Worm (Caenorhabditis elegans) whole organism, L4 larva: Measurements from ENCODE around the gene epn-1.

Source experiments
- F26F4.8 ChIP-seq: fragments of 200-800 bp; sonication (Bioruptor generic); conservative IDR thresholded peaks from 2 replicates; pipeline ENCODE4 v1.3.6; 2022; ENCODE audit warnings: missing genetic modification characterization, missing compliant biosample characterization
- F37D6.2 ChIP-seq: sonication (generic microtip); optimal IDR thresholded peaks from 2 replicates; lab custom pipeline; 2016; ENCODE audit warnings: mild to moderate bottlenecking, missing genetic modification characterization, missing compliant biosample characterization
- F44E2.7 ChIP-seq: fragments of 200-800 bp; sonication (Bioruptor generic); IDR thresholded peaks from 2 replicates; pipeline ENCODE4 v2.1.2; 2022; ENCODE audit warnings: missing genetic modification characterization, missing compliant biosample characterization
- Y48G9A.11 ChIP-seq: fragments of 200-800 bp; sonication (Bioruptor generic); IDR thresholded peaks from 2 replicates; pipeline ENCODE4 v1.3.6; 2022; ENCODE audit warnings: missing genetic modification reagents, missing genetic modification characterization, missing compliant biosample characterization
- Y5F2A.4 ChIP-seq: fragments of 200-800 bp; sonication (Bioruptor generic); optimal IDR thresholded peaks from 2 replicates; lab custom pipeline; 2018; ENCODE audit warnings: mild to moderate bottlenecking, missing genetic modification characterization, missing compliant biosample characterization
- ZK337.2 ChIP-seq: fragments of 200-800 bp; sonication (Bioruptor generic); IDR thresholded peaks from 2 replicates; pipeline ENCODE4 v1.3.6; 2022; ENCODE audit warnings: missing genetic modification reagents, missing genetic modification characterization, missing compliant biosample characterization
- aha-1 ChIP-seq: fragments of 150-350 bp; peaks from one replicate; lab custom pipeline; 2014; ENCODE audit warnings: missing biosample characterization, missing genetic modification characterization
- ama-1 ChIP-seq: fragments of 150-350 bp; optimal IDR thresholded peaks from 2 replicates; lab custom pipeline; 2014; ENCODE audit warnings: inconsistent platforms, mixed read lengths
- arid-1 ChIP-seq: fragments of 200-800 bp; sonication (Bioruptor generic); conservative IDR thresholded peaks from 2 replicates; pipeline ENCODE4 v1.3.6; 2022; ENCODE audit warnings: missing genetic modification reagents, missing genetic modification characterization, missing compliant biosample characterization
- attf-4 ChIP-seq: sonication (generic microtip); optimal IDR thresholded peaks from 3 replicates; lab custom pipeline; 2017; ENCODE audit warnings: missing biosample characterization, missing genetic modification characterization
- ceh-20 ChIP-seq: fragments of 200-800 bp; sonication (Bioruptor generic); IDR thresholded peaks from 2 replicates; pipeline ENCODE4 v1.3.6; 2022; ENCODE audit warnings: missing genetic modification reagents, missing genetic modification characterization, missing compliant biosample characterization
- ceh-44 ChIP-seq: fragments of 200-800 bp; sonication (Bioruptor generic); IDR thresholded peaks from 2 replicates; pipeline ENCODE4 v1.3.6; 2022; ENCODE audit warnings: missing genetic modification reagents, missing genetic modification characterization, missing compliant biosample characterization
- daf-12 ChIP-seq: fragments of 150-350 bp; optimal IDR thresholded peaks from 2 replicates; lab custom pipeline; 2014; ENCODE audit warnings: missing biosample characterization, missing genetic modification reagents, missing genetic modification characterization
- daf-8 ChIP-seq: fragments of 200-800 bp; sonication (Bioruptor generic); IDR thresholded peaks from 2 replicates; pipeline ENCODE4 v1.3.6; 2022; ENCODE audit warnings: missing genetic modification characterization, missing compliant biosample characterization
- dmd-6 ChIP-seq: fragments of 200-800 bp; sonication (Bioruptor generic); IDR thresholded peaks from 2 replicates; pipeline ENCODE4 v1.3.6; 2022; ENCODE audit warnings: missing genetic modification reagents, missing genetic modification characterization, missing compliant biosample characterization
- dpl-1 ChIP-seq: fragments of 150-350 bp; optimal IDR thresholded peaks from 2 replicates; lab custom pipeline; 2014; ENCODE audit warnings: missing biosample characterization, missing genetic modification reagents, missing genetic modification characterization
- duxl-1 ChIP-seq: sonication (generic microtip); optimal IDR thresholded peaks from 2 replicates; lab custom pipeline; 2016; ENCODE audit warnings: mild to moderate bottlenecking, missing genetic modification characterization, moderate library complexity, missing compliant biosample characterization; ENCODE audit not compliant: poor library complexity
- dve-1 ChIP-seq: sonication (generic microtip); optimal IDR thresholded peaks from 2 replicates; lab custom pipeline; 2017; ENCODE audit warnings: antibody characterized with exemption, mild to moderate bottlenecking, missing genetic modification characterization, missing compliant biosample characterization; ENCODE audit not compliant: insufficient read depth
- egl-27 ChIP-seq: sonication (generic microtip); optimal IDR thresholded peaks from 3 replicates; lab custom pipeline; 2017; ENCODE audit warnings: missing biosample characterization, missing genetic modification reagents, missing genetic modification characterization
- fkh-10 ChIP-seq: fragments of 150-350 bp; optimal IDR thresholded peaks from 2 replicates; lab custom pipeline; 2014; ENCODE audit warnings: missing biosample characterization, missing genetic modification reagents, missing genetic modification characterization
- fos-1 ChIP-seq: fragments of 150-350 bp; optimal IDR thresholded peaks from 2 replicates; lab custom pipeline; 2014; ENCODE audit warnings: missing biosample characterization, missing genetic modification characterization
- gei-8 ChIP-seq: fragments of 200-800 bp; sonication (Bioruptor generic); optimal IDR thresholded peaks from 2 replicates; lab custom pipeline; 2018; ENCODE audit warnings: mild to moderate bottlenecking, missing genetic modification characterization, missing compliant biosample characterization
- hlh-11 ChIP-seq: fragments of 200-800 bp; sonication (Bioruptor generic); optimal IDR thresholded peaks from 2 replicates; lab custom pipeline; 2018; ENCODE audit warnings: mild to moderate bottlenecking, missing genetic modification characterization, missing compliant biosample characterization
- hlh-30 ChIP-seq: sonication (generic microtip); optimal IDR thresholded peaks from 2 replicates; lab custom pipeline; 2017; ENCODE audit warnings: antibody characterized with exemption, mild to moderate bottlenecking, missing genetic modification characterization, missing compliant biosample characterization; ENCODE audit not compliant: insufficient read depth
- hmg-1.1 ChIP-seq: fragments of 200-800 bp; sonication (Bioruptor generic); IDR thresholded peaks from 2 replicates; pipeline ENCODE4 v1.3.6; 2022; ENCODE audit warnings: missing genetic modification reagents, missing genetic modification characterization, missing compliant biosample characterization
- lim-7 ChIP-seq: fragments of 200-800 bp; sonication (Bioruptor generic); IDR thresholded peaks from 2 replicates; pipeline ENCODE4 v1.3.6; 2022; ENCODE audit warnings: missing genetic modification characterization, missing compliant biosample characterization
- lin-1 ChIP-seq: fragments of 200-800 bp; sonication (Bioruptor generic); IDR thresholded peaks from 2 replicates; pipeline ENCODE4 v1.3.6; 2022; ENCODE audit warnings: missing genetic modification reagents, missing genetic modification characterization, missing compliant biosample characterization
- lin-13 ChIP-seq: fragments of 150-350 bp; optimal IDR thresholded peaks from 2 replicates; lab custom pipeline; 2014; ENCODE audit warnings: missing biosample characterization, missing genetic modification reagents, missing genetic modification characterization
- lin-29 ChIP-seq: fragments of 200-800 bp; sonication (Bioruptor generic); IDR thresholded peaks from 2 replicates; pipeline ENCODE4 v1.3.6; 2022; ENCODE audit warnings: missing genetic modification reagents, missing genetic modification characterization, missing compliant biosample characterization
- lin-38 ChIP-seq: fragments of 200-800 bp; sonication (Bioruptor generic); IDR thresholded peaks from 2 replicates; pipeline ENCODE4 v1.3.6; 2022; ENCODE audit warnings: missing genetic modification reagents, missing genetic modification characterization, missing compliant biosample characterization
- lin-39 ChIP-seq: fragments of 150-350 bp; optimal IDR thresholded peaks from 2 replicates; lab custom pipeline; 2014; ENCODE audit warnings: missing biosample characterization, missing genetic modification reagents, missing genetic modification characterization
- lir-3 ChIP-seq: sonication (generic microtip); optimal IDR thresholded peaks from 2 replicates; lab custom pipeline; 2016; ENCODE audit warnings: mild to moderate bottlenecking, missing genetic modification characterization, missing compliant biosample characterization
- mxl-2 ChIP-seq: fragments of 200-800 bp; sonication (Bioruptor generic); conservative IDR thresholded peaks from 2 replicates; pipeline ENCODE4 v1.3.6; 2022; ENCODE audit warnings: missing genetic modification reagents, missing genetic modification characterization, missing compliant biosample characterization
- nhr-111 ChIP-seq: fragments of 200-800 bp; sonication (Bioruptor generic); optimal IDR thresholded peaks from 2 replicates; lab custom pipeline; 2018; ENCODE audit warnings: mild to moderate bottlenecking, missing genetic modification characterization, missing compliant biosample characterization
- nhr-237 ChIP-seq: sonication (generic microtip); optimal IDR thresholded peaks from 2 replicates; lab custom pipeline; 2017; ENCODE audit warnings: missing biosample characterization, missing genetic modification characterization
- nhr-25 ChIP-seq: sonication (generic microtip); optimal IDR thresholded peaks from 2 replicates; lab custom pipeline; 2017; ENCODE audit warnings: missing genetic modification characterization, mild to moderate bottlenecking, missing compliant biosample characterization, antibody characterized with exemption, moderate library complexity, borderline replicate concordance; ENCODE audit not compliant: insufficient read depth
- nhr-42 ChIP-seq: fragments of 200-800 bp; sonication (Bioruptor generic); IDR thresholded peaks from 2 replicates; pipeline ENCODE4 v1.3.6; 2022; ENCODE audit warnings: missing genetic modification characterization, missing compliant biosample characterization
- nhr-6 ChIP-seq: fragments of 150-350 bp; optimal IDR thresholded peaks from 2 replicates; lab custom pipeline; 2014; ENCODE audit warnings: missing biosample characterization, missing genetic modification characterization
- nhr-76 ChIP-seq: fragments of 150-350 bp; optimal IDR thresholded peaks from 2 replicates; lab custom pipeline; 2014; ENCODE audit warnings: missing biosample characterization, missing genetic modification characterization
- pha-4 ChIP-seq, 2 experiments: fragments of 150-350 bp in 1 of 2; fragments of 200-800 bp in 1 of 2; sonication (Bioruptor generic) in 1 of 2; IDR thresholded peaks in 1 of 2; optimal IDR thresholded peaks in 1 of 2; 2 replicates each; pipeline versions ENCODE4 v1.3.6 to Lab custom; 2014 to 2022; ENCODE audit warnings: missing genetic modification characterization in 2 of 2, missing genetic modification reagents in 2 of 2, missing biosample characterization in 1 of 2, missing compliant biosample characterization in 1 of 2
- rbr-2 ChIP-seq: sonication (generic microtip); optimal IDR thresholded peaks from 2 replicates; lab custom pipeline; 2016; ENCODE audit warnings: missing genotype, missing genetic modification characterization, missing compliant biosample characterization
- saeg-2 ChIP-seq: fragments of 200-800 bp; sonication (Bioruptor generic); IDR thresholded peaks from 2 replicates; pipeline ENCODE4 v1.3.6; 2022; ENCODE audit warnings: missing genetic modification reagents, missing genetic modification characterization, missing compliant biosample characterization
- sdz-12 ChIP-seq: fragments of 200-800 bp; sonication (Bioruptor generic); optimal IDR thresholded peaks from 2 replicates; lab custom pipeline; 2018; ENCODE audit warnings: mild to moderate bottlenecking, missing genetic modification characterization, missing compliant biosample characterization
- set-16 ChIP-seq: fragments of 200-800 bp; sonication (Bioruptor generic); IDR thresholded peaks from 2 replicates; pipeline ENCODE4 v1.3.6; 2022; ENCODE audit warnings: missing genetic modification reagents, missing genetic modification characterization, missing compliant biosample characterization
- unc-39 ChIP-seq: sonication (generic microtip); optimal IDR thresholded peaks from 2 replicates; lab custom pipeline; 2017; ENCODE audit warnings: missing biosample characterization, missing genetic modification characterization
- vab-7 ChIP-seq: fragments of 200-800 bp; sonication (Bioruptor generic); IDR thresholded peaks from 2 replicates; pipeline ENCODE4 v1.3.6; 2022; ENCODE audit warnings: missing genetic modification reagents, missing genetic modification characterization, missing compliant biosample characterization
- zfp-2 ChIP-seq: sonication (generic microtip); optimal IDR thresholded peaks from 2 replicates; lab custom pipeline; 2016; ENCODE audit warnings: mild to moderate bottlenecking, missing genetic modification characterization, missing compliant biosample characterization
- zfp-3 ChIP-seq: fragments of 200-800 bp; sonication (Bioruptor generic); conservative IDR thresholded peaks from 2 replicates; pipeline ENCODE4 v1.3.6; 2022; ENCODE audit warnings: missing genetic modification reagents, missing genetic modification characterization, missing compliant biosample characterization
- ztf-11 ChIP-seq: fragments of 150-350 bp; optimal IDR thresholded peaks from 2 replicates; lab custom pipeline; 2014; ENCODE audit warnings: missing biosample characterization, missing genetic modification characterization
- ztf-7 ChIP-seq: fragments of 150-350 bp; optimal IDR thresholded peaks from 2 replicates; lab custom pipeline; 2014; ENCODE audit warnings: missing biosample characterization, missing genetic modification characterization

epn-1 gene

DNA sequence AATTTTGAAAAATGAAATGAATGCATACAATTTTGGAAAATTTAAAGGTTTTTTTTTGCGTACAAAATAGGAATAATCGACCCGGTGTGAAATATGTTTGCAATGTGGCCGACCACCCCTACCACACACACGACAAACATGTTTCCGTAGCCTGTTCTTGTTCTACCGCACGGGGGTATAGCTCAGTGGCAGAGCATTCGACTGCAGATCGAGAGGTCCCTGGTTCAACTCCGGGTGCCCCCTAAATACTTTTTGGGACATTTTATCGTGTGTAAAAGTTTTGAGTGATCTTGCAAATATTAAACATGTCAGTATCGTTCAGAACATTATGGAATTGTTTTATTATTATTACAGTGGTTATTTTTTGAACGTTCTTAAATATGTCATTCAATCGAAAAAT lies 13.6 kb downstream of the epn-1 start:
- TF ChIP-seq sdz-12 (no peak), set-16 (GFP tag; lab: Robert Waterston, UW) (no peak; the same call in 1 of the 2 replicates), dpl-1 (GFP tag; lab: Kevin White, UChicago) (no peak), egl-27 (tag; lab: Kevin White, UChicago) (no peak), daf-8 (no peak), vab-7 (peak; percentile 83), lin-39 (tag; lab: Kevin White, UChicago) (no peak), zfp-3 (GFP tag; lab: Robert Waterston, UW) (peak; percentile 66), ztf-7 (tag; lab: Kevin White, UChicago) (peak; percentile 35), unc-39 (tag; lab: Kevin White, UChicago) (no peak), mxl-2 (peak; percentile 73; the same call in 1 of the 2 replicates), rbr-2 (peak; percentile 62), zfp-2 (tag; lab: Kevin White, UChicago) (no peak), F37D6.2 (peak; percentile 36), ceh-20 (GFP tag; lab: Robert Waterston, UW) (peak; percentile 67), fkh-10 (no peak), duxl-1 (tag; lab: Kevin White, UChicago) (peak; percentile 68), nhr-76 (tag; lab: Kevin White, UChicago) (no peak), ZK337.2 (GFP tag; lab: Robert Waterston, UW) (peak; percentile 30; the same call in 1 of the 2 replicates), F26F4.8 (GFP tag; lab: Robert Waterston, UW) (peak; percentile 80), lin-1 (0 out of 2 replicates have a peak, but pooled peaks have one; percentile 54), Y5F2A.4 (GFP tag; lab: Kevin White, UChicago) (peak; percentile 62), arid-1 (peak; percentile 79), gei-8 (GFP tag; lab: Kevin White, UChicago) (peak; percentile 40), saeg-2 (GFP tag; lab: Robert Waterston, UW) (peak; percentile 86), hlh-30 (tag; lab: Kevin White, UChicago) (peak; percentile 43), daf-12 (no peak), Y48G9A.11 (GFP tag; lab: Robert Waterston, UW) (0 out of 2 replicates have a peak, but pooled peaks have one; percentile 7), nhr-111 (peak; percentile 79), nhr-237 (tag; lab: Kevin White, UChicago) (no peak), fos-1 (tag; lab: Kevin White, UChicago) (no peak), dve-1 (tag; lab: Kevin White, UChicago) (peak; percentile 64), nhr-42 (GFP tag; lab: Robert Waterston, UW) (peak; percentile 74; the same call in 1 of the 2 replicates), pha-4 (GFP tag; IDR thresholded peaks at IDR 0.05; lab: Robert Waterston, UW) (peak; percentile 87), pha-4 (tag; optimal IDR thresholded peaks at IDR 0.05; lab: Kevin White, UChicago) (no peak), hlh-11 (tag; lab: Kevin White, UChicago) (no peak), hmg-1.1 (GFP tag; lab: Robert Waterston, UW) (peak; percentile 84), F44E2.7 (GFP tag; lab: Robert Waterston, UW) (0 out of 2 replicates have a peak, but pooled peaks have one; percentile 40), lin-29 (GFP tag; lab: Robert Waterston, UW) (peak; percentile 64; the same call in 1 of the 2 replicates), lin-38 (GFP tag; lab: Robert Waterston, UW) (peak; percentile 76; the same call in 1 of the 2 replicates), lin-13 (no peak), ama-1 (lab: Kevin White, UChicago) (no peak), nhr-25 (tag; lab: Kevin White, UChicago) (peak; percentile 9), dmd-6 (peak; percentile 76), lir-3 (tag; lab: Kevin White, UChicago) (peak; percentile 53), lim-7 (GFP tag; lab: Robert Waterston, UW) (peak; percentile 91), aha-1 (peak; percentile 97), ceh-44 (peak; percentile 39; the same call in 1 of the 2 replicates), ztf-11 (no peak), attf-4 (tag; lab: Kevin White, UChicago) (no peak), nhr-6 (tag; lab: Kevin White, UChicago) (peak; percentile 32)
